Worm (Caenorhabditis elegans): ENCODE results near the gene gcy-21.
"Not testable (repeated sequence)": the region's sequence is repeated elsewhere in the genome, so short reads cannot be mapped to it uniquely, and the experiment has no call there.

The gcy-21 gene

DNA sequence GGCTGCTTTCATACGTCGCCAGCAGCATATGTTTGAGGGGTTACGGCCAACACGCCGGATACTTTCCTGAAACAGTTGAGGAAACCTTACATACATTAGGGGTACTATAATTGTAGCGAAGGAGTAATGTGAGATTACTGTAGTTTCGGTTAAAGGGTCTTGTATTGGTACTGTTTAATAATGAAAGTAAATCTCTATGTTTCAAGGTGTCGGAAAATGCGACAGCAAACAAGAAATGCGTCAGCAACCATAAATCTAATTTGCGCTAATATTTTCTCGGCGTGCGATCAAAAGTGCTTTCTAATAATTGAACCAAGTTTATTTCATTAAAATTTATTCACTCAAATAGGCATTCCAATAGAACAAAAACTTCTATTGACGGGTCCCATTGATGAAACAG is 12.9 kb downstream of the gcy-21 start, which contains the start of gene sri-57:
Gene sri-57 (minus strand): TSS at position 101 of the 400 bp plus-strand sequence.
- TF ChIP-seq hsf-1 (GFP tag; IDR thresholded peaks at IDR 0.05); ama-1 (optimal IDR thresholded peaks at IDR 0.05); ama-1 (GFP tag; optimal IDR thresholded peaks at IDR 0.05); lsl-1 (GFP tag; optimal IDR thresholded peaks at IDR 0.05): not testable (repeated sequence)

DNA sequence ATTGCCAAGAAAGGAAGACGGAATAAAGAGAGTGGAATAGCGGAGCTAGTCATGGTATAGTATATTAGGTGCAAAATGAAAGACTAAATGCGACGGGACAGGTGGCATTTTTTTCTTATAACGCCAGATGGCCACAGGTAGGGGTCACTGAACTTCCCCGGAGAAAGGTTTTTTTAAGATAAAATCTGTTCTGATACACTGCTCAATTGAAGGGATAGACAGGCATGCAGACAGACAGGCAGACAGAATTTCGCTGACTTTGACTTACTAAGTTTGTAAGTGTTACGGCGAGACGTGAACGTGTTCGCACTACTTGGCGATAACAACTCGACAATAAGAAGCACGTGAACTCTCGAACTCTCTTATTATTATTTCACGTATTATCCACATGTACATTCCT is 14.1 kb downstream of the gcy-21 start, which contains the start of the genes F22E5.20 and F22E5.1:
Gene F22E5.20 (minus strand): TSS at position 101 of the 400 bp plus-strand sequence.
Gene F22E5.1 (plus strand): TSS at position 242 of the 400 bp plus-strand sequence.
- not testable (repeated sequence) for TF ChIP-seq madf-3 (GFP tag; IDR thresholded peaks at IDR 0.05); sptf-2 (GFP tag; optimal IDR thresholded peaks at IDR 0.05); ztf-26 (tag; optimal IDR thresholded peaks at IDR 0.05)

DNA sequence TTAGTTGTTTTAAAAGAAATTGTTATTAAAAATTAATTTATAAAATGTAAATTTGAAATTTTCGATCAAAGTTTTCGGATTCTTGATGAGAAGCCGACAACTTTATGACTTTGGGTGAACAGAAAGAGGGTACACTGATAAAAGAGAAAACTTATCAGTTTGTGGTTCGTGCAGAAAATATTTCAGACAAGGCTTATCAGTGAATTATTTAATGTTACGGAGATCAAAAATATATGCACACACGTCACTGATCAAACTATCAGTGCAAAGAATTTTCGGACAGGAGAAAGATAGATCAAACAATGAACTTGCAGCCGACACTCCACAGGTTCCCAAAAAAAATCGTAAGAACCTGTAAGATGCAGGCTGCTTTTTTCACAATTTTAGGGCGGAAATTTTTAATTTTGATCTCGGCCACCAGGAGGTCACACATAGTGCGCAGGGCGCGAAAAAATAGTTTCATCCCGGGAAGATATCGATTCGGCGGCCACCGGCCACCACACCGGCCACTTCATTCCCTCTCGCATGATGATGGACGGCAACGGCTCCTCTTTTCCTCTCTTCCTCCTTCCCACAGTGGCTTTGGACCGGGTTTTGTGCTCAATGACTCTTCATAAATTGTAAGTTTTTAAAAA is 18.2 kb downstream of the gcy-21 start, which contains the start of gene F22E5.17:
Gene F22E5.17 (plus strand): TSS at position 508 of the 635 bp plus-strand sequence.
- TF ChIP-seq him-1 (tag; optimal IDR thresholded peaks at IDR 0.05) (no peak), efl-1 (GFP tag; optimal IDR thresholded peaks at IDR 0.05) (peak; percentile 63), B0019.2 (GFP tag; conservative IDR thresholded peaks at IDR 0.05) (no peak), ekl-4 (GFP tag; IDR thresholded peaks at IDR 0.05) (0 out of 2 replicates have a peak, but pooled peaks have one; percentile 10), C06A6.2 (GFP tag; conservative IDR thresholded peaks at IDR 0.05) (no peak), madf-6 (GFP tag; IDR thresholded peaks at IDR 0.05) (peak; percentile 74), madf-8 (GFP tag; conservative IDR thresholded peaks at IDR 0.05) (peak; percentile 62), nfyb-1 (GFP tag; IDR thresholded peaks at IDR 0.05) (no peak), F57A8.1 (GFP tag; optimal IDR thresholded peaks at IDR 0.05) (no peak), aptf-2 (GFP tag; conservative IDR thresholded peaks at IDR 0.05) (peak; percentile 77), snpc-4 (GFP tag; optimal IDR thresholded peaks at IDR 0.05) (no peak), snpc-4 (tag; optimal IDR thresholded peaks at IDR 0.05) (peak in 1 of 4 experiments; percentile 36), dox-1 (GFP tag; IDR thresholded peaks at IDR 0.05) (0 out of 2 replicates have a peak, but pooled peaks have one; percentile 17), nhr-80 (tag; optimal IDR thresholded peaks at IDR 0.05) (peak; percentile 84), fkh-3 (tag; optimal IDR thresholded peaks at IDR 0.05) (no peak), Y56A3A.18 (GFP tag; IDR thresholded peaks at IDR 0.05) (no peak), atf-7 (tag; optimal IDR thresholded peaks at IDR 0.05) (peak; percentile 36)

DNA sequence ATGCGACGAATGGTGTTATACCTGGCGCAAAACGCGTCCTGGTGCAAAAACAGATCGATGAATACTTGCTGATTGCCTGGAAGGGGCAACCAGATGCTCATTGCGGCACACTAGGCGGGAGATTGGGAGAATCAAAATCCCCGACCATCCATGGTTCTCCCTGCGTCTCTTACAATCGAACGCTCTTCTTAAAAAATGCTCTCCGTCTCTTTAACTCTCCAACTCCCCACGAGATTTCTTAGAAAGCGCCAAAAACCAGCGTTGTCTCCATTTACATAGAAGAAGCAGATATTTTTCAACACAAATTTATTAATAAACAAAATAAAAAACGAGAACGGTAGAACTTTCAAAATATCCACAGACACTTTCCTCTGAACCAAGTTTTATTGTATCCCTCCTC is 21.7 kb downstream of the gcy-21 start, which contains the start of gene F34D6.1:
Gene F34D6.1 (minus strand): TSS at position 101 of the 400 bp plus-strand sequence.
- TF ChIP-seq let-607 (tag; optimal IDR thresholded peaks at IDR 0.05): no peak
- TF ChIP-seq unc-62 (GFP tag; optimal IDR thresholded peaks at IDR 0.05): no peak
- no peak for TF ChIP-seq lsy-27 (tag; optimal IDR thresholded peaks at IDR 0.05; ENCODE audit: borderline replicate concordance, insufficient read depth)
- TF ChIP-seq xnd-1 (tag; optimal IDR thresholded peaks at IDR 0.05): no peak
- TF ChIP-seq Y53F4B.3 (GFP tag; IDR thresholded peaks at IDR 0.05): no peak
- no peak for TF ChIP-seq dpff-1 (tag; optimal IDR thresholded peaks at IDR 0.05)
- no peak for TF ChIP-seq D2030.7 (GFP tag; IDR thresholded peaks at IDR 0.05)
- TF ChIP-seq F33H1.4 (GFP tag; IDR thresholded peaks at IDR 0.05): no peak
- no peak for TF ChIP-seq dpl-1 (GFP tag; optimal IDR thresholded peaks at IDR 0.05)
- no peak for TF ChIP-seq K12H6.12 (tag; optimal IDR thresholded peaks at IDR 0.05)
- TF ChIP-seq atf-7 (tag; optimal IDR thresholded peaks at IDR 0.05): no peak
- no peak for TF ChIP-seq ama-1 (optimal IDR thresholded peaks at IDR 0.05)
- TF ChIP-seq ama-1 (GFP tag; optimal IDR thresholded peaks at IDR 0.05): no peak
- no peak for TF ChIP-seq rcor-1 (GFP tag; IDR thresholded peaks at IDR 0.05)
- TF ChIP-seq snpc-1.1 (tag; optimal IDR thresholded peaks at IDR 0.05; ENCODE audit: insufficient read depth): no peak
